Fruit fly (Drosophila melanogaster) whole organism, embryonic: ENCODE results near the gene Kap3.

Experiments
- CG14965 ChIP-seq: fragments of 200-800 bp; sonication (Bioruptor generic); optimal IDR thresholded peaks from 2 replicates; lab custom pipeline; 2016; ENCODE audit warnings: missing biosample characterization, missing genetic modification characterization, borderline replicate concordance
- D19A ChIP-seq: fragments of 200-800 bp; optimal IDR thresholded peaks from 3 replicates; lab custom pipeline; 2019; ENCODE audit warnings: missing biosample characterization, mild to moderate bottlenecking, missing genetic modification characterization, moderate library complexity
- HmgD ChIP-seq: fragments of 200-800 bp; sonication (Bioruptor generic); optimal IDR thresholded peaks from 3 replicates; lab custom pipeline; 2016; ENCODE audit warnings: missing biosample characterization, missing genetic modification characterization
- Max ChIP-seq: fragments of 200-800 bp; sonication (Bioruptor generic); optimal IDR thresholded peaks from 2 replicates; lab custom pipeline; 2016; ENCODE audit warnings: missing biosample characterization, mild to moderate bottlenecking, missing genetic modification characterization
- maf-S ChIP-seq: fragments of 200-800 bp; sonication (Bioruptor generic); optimal IDR thresholded peaks from 2 replicates; lab custom pipeline; 2016; ENCODE audit warnings: missing biosample characterization, missing genetic modification characterization
- tio ChIP-seq: fragments of 200-800 bp; sonication (Bioruptor generic); optimal IDR thresholded peaks from 2 replicates; lab custom pipeline; 2017; ENCODE audit warnings: missing biosample characterization, missing genetic modification characterization, inconsistent platforms

- TF ChIP-seq Max (GFP tag; lab: Kevin White, UChicago), result no peak
- TF ChIP-seq CG14965 (GFP tag; lab: Kevin White, UChicago), result no peak
- TF ChIP-seq D19A (tag; lab: Kevin White, UChicago), result no peak
- TF ChIP-seq maf-S, result no peak
- TF ChIP-seq tio, result no peak
- no peak for TF ChIP-seq HmgD (GFP tag; lab: Kevin White, UChicago)
Measured at dm6 chrX:11284993-11285392, 54.9 kb downstream of the Kap3 start.
